Fruit fly (Drosophila melanogaster): ENCODE measurements around the gene CG32483.

dm6 chr3L:707992-708489 lies 18.2 kb upstream of the CG32483 start, which contains the start of gene CG13895:
- TF ChIP-seq Dll (optimal IDR thresholded peaks at IDR 0.05), result no peak
- TF ChIP-seq pan (optimal IDR thresholded peaks at IDR 0.05), result no peak
